Worm (Caenorhabditis elegans): ENCODE results near the gene K08B5.2.

K08B5.2 gene

ce11 chrX:16558776-16559175, 5.1 kb upstream of the K08B5.2 start:
- peak; percentile 29 for TF ChIP-seq egl-27 (tag; optimal IDR thresholded peaks at IDR 0.05)
- TF ChIP-seq sma-9 (GFP tag; optimal IDR thresholded peaks at IDR 0.05) = peak; percentile 55
- TF ChIP-seq sma-9 (tag; optimal IDR thresholded peaks at IDR 0.05) = no peak
- TF ChIP-seq snpc-4 (tag; optimal IDR thresholded peaks at IDR 0.05) = no peak
- peak; percentile 5 for TF ChIP-seq nhr-25 (tag; optimal IDR thresholded peaks at IDR 0.05)
- TF ChIP-seq ZK546.5 (tag; optimal IDR thresholded peaks at IDR 0.05) = no peak
- TF ChIP-seq mdl-1 (tag; optimal IDR thresholded peaks at IDR 0.05) = no peak
- no peak for TF ChIP-seq R02D3.7 (tag; optimal IDR thresholded peaks at IDR 0.05)
- TF ChIP-seq lin-11 (tag; optimal IDR thresholded peaks at IDR 0.05) = no peak
- peak; percentile 19 for TF ChIP-seq nhr-21 (tag; optimal IDR thresholded peaks at IDR 0.05)
- peak; percentile 59 for TF ChIP-seq crh-2 (tag; optimal IDR thresholded peaks at IDR 0.05)
- no peak for TF ChIP-seq ztf-11 (tag; optimal IDR thresholded peaks at IDR 0.05)
- TF ChIP-seq sem-4 (tag; optimal IDR thresholded peaks at IDR 0.05) = peak; percentile 3
- no peak for TF ChIP-seq alr-1 (tag; optimal IDR thresholded peaks at IDR 0.05)
- TF ChIP-seq gmeb-1 (tag; optimal IDR thresholded peaks at IDR 0.05) = no peak
- no peak for TF ChIP-seq ztf-4 (tag; optimal IDR thresholded peaks at IDR 0.05)
- TF ChIP-seq nhr-129 (tag; optimal IDR thresholded peaks at IDR 0.05) = no peak
- TF ChIP-seq skn-1 (tag; optimal IDR thresholded peaks at IDR 0.05) = no peak
- peak in 1 of 2 experiments; percentile 39 for TF ChIP-seq lsy-2 (tag; optimal IDR thresholded peaks at IDR 0.05)
- TF ChIP-seq fos-1 (tag; optimal IDR thresholded peaks at IDR 0.05) = peak; percentile 82
- no peak for TF ChIP-seq ama-1 (optimal IDR thresholded peaks at IDR 0.05)
- TF ChIP-seq nhr-237 (tag; optimal IDR thresholded peaks at IDR 0.05) = no peak
- no peak for TF ChIP-seq elt-1 (tag; optimal IDR thresholded peaks at IDR 0.05)
- TF ChIP-seq sma-3 (GFP tag; optimal IDR thresholded peaks at IDR 0.05) = peak; percentile 72
- TF ChIP-seq nhr-11 (tag; optimal IDR thresholded peaks at IDR 0.05) = no peak
- TF ChIP-seq dmd-4 (tag; optimal IDR thresholded peaks at IDR 0.05) = no peak
- peak; percentile 10 for TF ChIP-seq unc-55 (GFP tag; optimal IDR thresholded peaks at IDR 0.05)
- TF ChIP-seq C34F6.9 (tag; optimal IDR thresholded peaks at IDR 0.05) = peak; percentile 28

- no peak for TF ChIP-seq ceh-16 (tag; optimal IDR thresholded peaks at IDR 0.05)
- TF ChIP-seq ztf-4 (tag; optimal IDR thresholded peaks at IDR 0.05) = no peak
- TF ChIP-seq nhr-21 (tag; optimal IDR thresholded peaks at IDR 0.05) = peak; percentile 18
- no peak for TF ChIP-seq nhr-11 (tag; optimal IDR thresholded peaks at IDR 0.05)
- TF ChIP-seq sma-9 (GFP tag; optimal IDR thresholded peaks at IDR 0.05) = peak; percentile 25
- no peak for TF ChIP-seq sma-9 (tag; optimal IDR thresholded peaks at IDR 0.05)
Observed at ce11 chrX:16558117-16558516, 4.4 kb upstream of the K08B5.2 start, which contains the start of gene K08B5.1. TSS of gene K08B5.1 (plus strand) at chrX:16558434.

ce11 chrX:16555726-16556125, 2.0 kb upstream of the K08B5.2 start:
- no peak for TF ChIP-seq ZK546.5 (tag; optimal IDR thresholded peaks at IDR 0.05)
- TF ChIP-seq nhr-23 (tag; optimal IDR thresholded peaks at IDR 0.05) = no peak
- TF ChIP-seq nhr-25 (tag; optimal IDR thresholded peaks at IDR 0.05) = peak; percentile 76
- TF ChIP-seq ama-1 (optimal IDR thresholded peaks at IDR 0.05) = no peak
- no peak for TF ChIP-seq ztf-11 (tag; optimal IDR thresholded peaks at IDR 0.05)
- no peak for TF ChIP-seq crh-2 (tag; optimal IDR thresholded peaks at IDR 0.05)
- peak; percentile 83 for TF ChIP-seq elt-1 (tag; optimal IDR thresholded peaks at IDR 0.05)
- TF ChIP-seq nhr-10 (tag; optimal IDR thresholded peaks at IDR 0.05) = no peak
- TF ChIP-seq sma-3 (GFP tag; optimal IDR thresholded peaks at IDR 0.05) = peak; percentile 9
- TF ChIP-seq aly-2 (tag; optimal IDR thresholded peaks at IDR 0.05) = no peak
- no peak for TF ChIP-seq nhr-11 (tag; optimal IDR thresholded peaks at IDR 0.05)
- TF ChIP-seq snpc-4 (tag; optimal IDR thresholded peaks at IDR 0.05) = no peak
- no peak for TF ChIP-seq nhr-6 (tag; optimal IDR thresholded peaks at IDR 0.05)
- TF ChIP-seq nhr-21 (tag; optimal IDR thresholded peaks at IDR 0.05) = no peak
- TF ChIP-seq R02D3.7 (tag; optimal IDR thresholded peaks at IDR 0.05) = no peak
- no peak for TF ChIP-seq peb-1 (tag; optimal IDR thresholded peaks at IDR 0.05)
- peak; percentile 70 for TF ChIP-seq sma-9 (GFP tag; optimal IDR thresholded peaks at IDR 0.05)
- TF ChIP-seq sma-9 (tag; optimal IDR thresholded peaks at IDR 0.05) = no peak
- TF ChIP-seq ceh-82 (tag; optimal IDR thresholded peaks at IDR 0.05) = no peak
- TF ChIP-seq nhr-129 (tag; optimal IDR thresholded peaks at IDR 0.05) = no peak
- peak; percentile 86 for TF ChIP-seq ceh-16 (tag; optimal IDR thresholded peaks at IDR 0.05)
- TF ChIP-seq unc-62 (GFP tag; optimal IDR thresholded peaks at IDR 0.05) = no peak
- TF ChIP-seq C34F6.9 (tag; optimal IDR thresholded peaks at IDR 0.05) = no peak
- TF ChIP-seq F13H6.1 (tag; optimal IDR thresholded peaks at IDR 0.05) = no peak
- peak; percentile 99 for TF ChIP-seq blmp-1 (tag; optimal IDR thresholded peaks at IDR 0.05; ENCODE audit: insufficient read depth)

- no peak for TF ChIP-seq ZK546.5 (tag; optimal IDR thresholded peaks at IDR 0.05)
- no peak for TF ChIP-seq nhr-23 (tag; optimal IDR thresholded peaks at IDR 0.05)
- TF ChIP-seq nhr-237 (tag; optimal IDR thresholded peaks at IDR 0.05) = no peak
- TF ChIP-seq zag-1 (tag; optimal IDR thresholded peaks at IDR 0.05) = no peak
- peak; percentile 32 for TF ChIP-seq fos-1 (tag; optimal IDR thresholded peaks at IDR 0.05)
- TF ChIP-seq sem-4 (tag; optimal IDR thresholded peaks at IDR 0.05) = no peak
- no peak for TF ChIP-seq egl-27 (tag; optimal IDR thresholded peaks at IDR 0.05)
- TF ChIP-seq nhr-129 (tag; optimal IDR thresholded peaks at IDR 0.05) = peak; percentile 41
- no peak for TF ChIP-seq elt-3 (tag; optimal IDR thresholded peaks at IDR 0.05)
- TF ChIP-seq F13H6.1 (tag; optimal IDR thresholded peaks at IDR 0.05) = no peak
- no peak for TF ChIP-seq Y55F3AM.14 (GFP tag; optimal IDR thresholded peaks at IDR 0.05)
- TF ChIP-seq skn-1 (tag; optimal IDR thresholded peaks at IDR 0.05) = no peak
- TF ChIP-seq R02D3.7 (tag; optimal IDR thresholded peaks at IDR 0.05) = no peak
- no peak for TF ChIP-seq nhr-11 (tag; optimal IDR thresholded peaks at IDR 0.05)
- TF ChIP-seq snpc-4 (tag; optimal IDR thresholded peaks at IDR 0.05) = no peak
- no peak for TF ChIP-seq mdl-1 (tag; optimal IDR thresholded peaks at IDR 0.05)
- TF ChIP-seq nhr-10 (tag; optimal IDR thresholded peaks at IDR 0.05) = no peak
- TF ChIP-seq ztf-4 (tag; optimal IDR thresholded peaks at IDR 0.05) = no peak
- TF ChIP-seq alr-1 (tag; optimal IDR thresholded peaks at IDR 0.05) = no peak
- no peak for TF ChIP-seq ztf-1 (GFP tag; conservative IDR thresholded peaks at IDR 0.05)
- no peak for TF ChIP-seq unc-39 (tag; optimal IDR thresholded peaks at IDR 0.05)
- no peak for TF ChIP-seq nhr-25 (tag; optimal IDR thresholded peaks at IDR 0.05)
- TF ChIP-seq nhr-12 (tag; optimal IDR thresholded peaks at IDR 0.05) = no peak
- TF ChIP-seq blmp-1 (tag; optimal IDR thresholded peaks at IDR 0.05; ENCODE audit: insufficient read depth) = no peak
- no peak for TF ChIP-seq dmd-4 (tag; optimal IDR thresholded peaks at IDR 0.05)
- no peak for TF ChIP-seq unc-62 (GFP tag; optimal IDR thresholded peaks at IDR 0.05)
Observed at ce11 chrX:16551318-16551717, 2.4 kb downstream of the K08B5.2 start.
